Fruit fly (Drosophila melanogaster) whole organism, embryonic: ENCODE measurements around the gene Bsg.

Source experiments
- Ada2b ChIP-seq: fragments of 200-800 bp; sonication (Bioruptor generic); IDR thresholded peaks from 2 replicates; pipeline ENCODE4 v1.3.6; 2022; ENCODE audit warnings: missing biosample characterization, missing genetic modification characterization
- B-H2 ChIP-seq: fragments of 200-800 bp; sonication (Bioruptor generic); optimal IDR thresholded peaks from 2 replicates; lab custom pipeline; 2018; ENCODE audit warnings: missing biosample characterization, mild to moderate bottlenecking, missing genetic modification characterization
- BtbVII ChIP-seq: fragments of 200-800 bp; sonication (Bioruptor generic); optimal IDR thresholded peaks from 3 replicates; lab custom pipeline; 2017; ENCODE audit warnings: missing biosample characterization, mild to moderate bottlenecking, missing genetic modification characterization
- CG10654 ChIP-seq: fragments of 200-800 bp; sonication (Bioruptor generic); optimal IDR thresholded peaks from 2 replicates; lab custom pipeline; 2016; ENCODE audit warnings: missing biosample characterization, missing genetic modification characterization
- CG13424 ChIP-seq: fragments of 200-800 bp; sonication (Bioruptor generic); optimal IDR thresholded peaks from 2 replicates; lab custom pipeline; 2019; ENCODE audit warnings: missing biosample characterization, mild to moderate bottlenecking, missing genetic modification characterization, moderate library complexity
- CG14667 ChIP-seq: fragments of 200-800 bp; sonication (Bioruptor generic); IDR thresholded peaks from 2 replicates; pipeline ENCODE4 v1.3.6; 2022; ENCODE audit warnings: missing biosample characterization, missing genetic modification characterization
- CG15696 ChIP-seq: fragments of 200-800 bp; sonication (Bioruptor generic); optimal IDR thresholded peaks from 2 replicates; lab custom pipeline; 2019; ENCODE audit warnings: missing biosample characterization, mild to moderate bottlenecking, missing genetic modification characterization, moderate library complexity
- CG18599 ChIP-seq: fragments of 200-800 bp; sonication (Bioruptor generic); optimal IDR thresholded peaks from 3 replicates; lab custom pipeline; 2017; ENCODE audit warnings: missing biosample characterization, missing genetic modification characterization, mild to moderate bottlenecking, moderate library complexity, missing genetic modification reagents
- CG18764 ChIP-seq: fragments of 200-800 bp; sonication (Bioruptor generic); optimal IDR thresholded peaks from 3 replicates; lab custom pipeline; 2016; ENCODE audit warnings: missing biosample characterization, missing genetic modification characterization
- CG2116 ChIP-seq: fragments of 200-800 bp; sonication (Bioruptor generic); optimal IDR thresholded peaks from 3 replicates; lab custom pipeline; 2018; ENCODE audit warnings: missing biosample characterization, mild to moderate bottlenecking, missing genetic modification characterization
- CG2678 ChIP-seq: fragments of 200-800 bp; sonication (Bioruptor generic); optimal IDR thresholded peaks from 3 replicates; lab custom pipeline; 2019; ENCODE audit warnings: missing biosample characterization, mild to moderate bottlenecking, missing genetic modification characterization, moderate library complexity
- CG30403 ChIP-seq: fragments of 200-800 bp; sonication (Bioruptor generic); optimal IDR thresholded peaks from 3 replicates; lab custom pipeline; 2016; ENCODE audit warnings: missing biosample characterization, missing genetic modification characterization
- CG32532 ChIP-seq: fragments of 200-800 bp; sonication (Bioruptor generic); IDR thresholded peaks from 2 replicates; pipeline ENCODE4 v1.3.6; 2022; ENCODE audit warnings: missing biosample characterization, missing genetic modification characterization
- CG4282 ChIP-seq: fragments of 200-800 bp; sonication (Bioruptor generic); optimal IDR thresholded peaks from 2 replicates; lab custom pipeline; 2016; ENCODE audit warnings: missing biosample characterization, missing genetic modification characterization
- CG6689 ChIP-seq: fragments of 200-800 bp; sonication (Bioruptor generic); IDR thresholded peaks from 2 replicates; pipeline ENCODE4 v1.3.6; 2022; ENCODE audit warnings: missing biosample characterization, missing genetic modification characterization
- CG8281 ChIP-seq: fragments of 200-800 bp; sonication (Bioruptor generic); optimal IDR thresholded peaks from 2 replicates; lab custom pipeline; 2018; ENCODE audit warnings: missing biosample characterization, mild to moderate bottlenecking, missing genetic modification characterization, moderate library complexity
- CG9797 ChIP-seq: fragments of 200-800 bp; sonication (Bioruptor generic); optimal IDR thresholded peaks from 3 replicates; lab custom pipeline; 2018; ENCODE audit warnings: missing biosample characterization, mild to moderate bottlenecking, missing genetic modification characterization
- CG9817 ChIP-seq: fragments of 200-800 bp; sonication (Bioruptor generic); optimal IDR thresholded peaks from 2 replicates; lab custom pipeline; 2018; ENCODE audit warnings: missing biosample characterization, mild to moderate bottlenecking, missing genetic modification characterization, moderate library complexity
- CHES-1-like ChIP-seq: fragments of 200-800 bp; sonication (Bioruptor generic); optimal IDR thresholded peaks from 2 replicates; lab custom pipeline; 2016; ENCODE audit warnings: missing biosample characterization, missing genetic modification characterization
- Fer2 ChIP-seq: fragments of 200-800 bp; sonication (Bioruptor generic); optimal IDR thresholded peaks from 2 replicates; lab custom pipeline; 2018; ENCODE audit warnings: missing biosample characterization, mild to moderate bottlenecking, missing genetic modification characterization, moderate library complexity
- HLH3B ChIP-seq: fragments of 200-800 bp; sonication (Bioruptor generic); IDR thresholded peaks from 2 replicates; pipeline ENCODE4 v1.3.6; 2022; ENCODE audit warnings: missing biosample characterization, missing genetic modification characterization
- HmgZ ChIP-seq: fragments of 200-800 bp; sonication (Bioruptor generic); optimal IDR thresholded peaks from 2 replicates; lab custom pipeline; 2018; ENCODE audit warnings: missing biosample characterization, mild to moderate bottlenecking, missing genetic modification characterization
- Hr78 ChIP-seq, 2 experiments: fragments of 200-800 bp in 1 of 2; fragments of >200 bp in 1 of 2; sonication (Bioruptor generic) in 1 of 2; optimal IDR thresholded peaks; 2 replicates each; lab custom pipeline; 2017 to 2019; ENCODE audit warnings: missing biosample characterization in 2 of 2, missing genetic modification characterization in 2 of 2, mild to moderate bottlenecking in 1 of 2, moderate library complexity in 1 of 2
- Lpt ChIP-seq: fragments of >200 bp; optimal IDR thresholded peaks from 2 replicates; lab custom pipeline; 2018; ENCODE audit warnings: missing biosample characterization, missing genetic modification characterization
- Myb ChIP-seq: fragments of 200-800 bp; sonication (Bioruptor generic); optimal IDR thresholded peaks from 2 replicates; lab custom pipeline; 2016; ENCODE audit warnings: missing biosample characterization, missing genetic modification characterization
- NfI ChIP-seq: fragments of 200-800 bp; sonication (Bioruptor generic); optimal IDR thresholded peaks from 3 replicates; lab custom pipeline; 2018; ENCODE audit warnings: missing biosample characterization, mild to moderate bottlenecking, missing genetic modification characterization, moderate library complexity
- Ptx1 ChIP-seq: fragments of 200-800 bp; sonication (Bioruptor generic); IDR thresholded peaks from 2 replicates; pipeline ENCODE4 v1.3.6; 2022; ENCODE audit warnings: missing biosample characterization, missing genetic modification characterization
- Sry-δ ChIP-seq: fragments of 200-800 bp; sonication (Bioruptor generic); optimal IDR thresholded peaks from 2 replicates; lab custom pipeline; 2016; ENCODE audit warnings: missing biosample characterization, missing genetic modification characterization
- Stat92E ChIP-seq, 3 experiments: fragments of >200 bp in 2 of 3; fragments of 200-800 bp in 1 of 3; sonication (Bioruptor generic) in 1 of 3; optimal IDR thresholded peaks; 2 replicates each; lab custom pipeline; 2017 to 2019; ENCODE audit warnings: missing biosample characterization in 3 of 3, missing genetic modification characterization in 3 of 3, mild to moderate bottlenecking in 1 of 3, moderate library complexity in 1 of 3
- Xrp1 ChIP-seq: fragments of 200-800 bp; sonication (Bioruptor generic); IDR thresholded peaks from 2 replicates; pipeline ENCODE4 v1.3.6; 2022; ENCODE audit warnings: missing biosample characterization, missing genetic modification characterization
- YL-1 ChIP-seq: fragments of 200-800 bp; sonication (Bioruptor generic); optimal IDR thresholded peaks from 3 replicates; lab custom pipeline; 2017; ENCODE audit warnings: missing biosample characterization, mild to moderate bottlenecking, missing genetic modification characterization
- amos ChIP-seq: fragments of 200-800 bp; sonication (Bioruptor generic); IDR thresholded peaks from 2 replicates; pipeline ENCODE4 v1.3.6; 2022; ENCODE audit warnings: missing biosample characterization, missing genetic modification characterization; ENCODE audit not compliant: partially characterized antibody
- ara ChIP-seq: fragments of 200-800 bp; sonication (Bioruptor generic); IDR thresholded peaks from 2 replicates; pipeline ENCODE4 v1.3.6; 2022; ENCODE audit warnings: missing biosample characterization, missing genetic modification characterization
- bsh ChIP-seq, 2 experiments: fragments of 200-800 bp; sonication (Bioruptor generic); optimal IDR thresholded peaks; 2 replicates each; lab custom pipeline; 2017 to 2018; ENCODE audit warnings: mild to moderate bottlenecking in 2 of 2, missing biosample characterization in 2 of 2, missing genetic modification characterization in 2 of 2, moderate library complexity in 1 of 2
- ci ChIP-seq: fragments of 200-800 bp; sonication (Bioruptor generic); IDR thresholded peaks from 3 replicates; pipeline ENCODE4 v1.3.6; 2022; ENCODE audit warnings: missing biosample characterization, missing genetic modification characterization
- crp ChIP-seq, 2 experiments: fragments of 200-800 bp; sonication (Bioruptor generic); optimal IDR thresholded peaks; 2 replicates in 1 of 2; 3 replicates in 1 of 2; lab custom pipeline; 2017; ENCODE audit warnings: missing biosample characterization in 2 of 2, missing genetic modification characterization in 2 of 2, mild to moderate bottlenecking in 1 of 2, moderate library complexity in 1 of 2
- fd96Cb ChIP-seq: fragments of 200-800 bp; sonication (Bioruptor generic); optimal IDR thresholded peaks from 2 replicates; lab custom pipeline; 2018; ENCODE audit warnings: missing biosample characterization, mild to moderate bottlenecking, missing genetic modification characterization, moderate library complexity
- grn ChIP-seq: fragments of 200-800 bp; sonication (Bioruptor generic); optimal IDR thresholded peaks from 3 replicates; lab custom pipeline; 2017; ENCODE audit warnings: missing biosample characterization, missing genetic modification characterization
- hb ChIP-seq: fragments of 200-800 bp; sonication (Bioruptor generic); IDR thresholded peaks from 3 replicates; pipeline ENCODE4 v1.3.6; 2022; ENCODE audit warnings: missing biosample characterization, missing genetic modification characterization; ENCODE audit not compliant: partially characterized antibody
- jing ChIP-seq: fragments of 200-800 bp; sonication (Bioruptor generic); optimal IDR thresholded peaks from 2 replicates; lab custom pipeline; 2018; ENCODE audit warnings: missing biosample characterization, mild to moderate bottlenecking, missing genetic modification characterization
- kah ChIP-seq: fragments of 200-800 bp; sonication (Bioruptor generic); optimal IDR thresholded peaks from 2 replicates; lab custom pipeline; 2018; ENCODE audit warnings: missing biosample characterization, mild to moderate bottlenecking, missing genetic modification characterization
- lbe ChIP-seq: fragments of 200-800 bp; sonication (Bioruptor generic); optimal IDR thresholded peaks from 2 replicates; lab custom pipeline; 2016; ENCODE audit warnings: missing biosample characterization, mild to moderate bottlenecking, missing genetic modification characterization
- mam ChIP-seq: fragments of 200-800 bp; sonication (Bioruptor generic); optimal IDR thresholded peaks from 3 replicates; lab custom pipeline; 2016; ENCODE audit warnings: missing biosample characterization, missing genetic modification characterization
- row ChIP-seq: fragments of 200-800 bp; sonication (Bioruptor generic); IDR thresholded peaks from 3 replicates; pipeline ENCODE4 v1.3.6; 2022; ENCODE audit warnings: missing biosample characterization, missing genetic modification characterization
- sqz ChIP-seq: fragments of 200-800 bp; sonication (Bioruptor generic); optimal IDR thresholded peaks from 3 replicates; lab custom pipeline; 2018; ENCODE audit warnings: missing biosample characterization, mild to moderate bottlenecking, missing genetic modification characterization
- sug ChIP-seq: fragments of 200-800 bp; optimal IDR thresholded peaks from 2 replicates; lab custom pipeline; 2019; ENCODE audit warnings: missing biosample characterization, mild to moderate bottlenecking, missing genetic modification characterization, moderate library complexity
- z ChIP-seq: fragments of 200-800 bp; sonication (Bioruptor generic); IDR thresholded peaks from 3 replicates; pipeline ENCODE4 v1.3.6; 2022; ENCODE audit warnings: missing biosample characterization, missing genetic modification characterization
- zfh1 ChIP-seq: fragments of 200-800 bp; sonication (Bioruptor generic); IDR thresholded peaks from 3 replicates; pipeline ENCODE4 v1.3.6; 2022; ENCODE audit warnings: missing biosample characterization, missing genetic modification characterization

The Bsg gene

DNA sequence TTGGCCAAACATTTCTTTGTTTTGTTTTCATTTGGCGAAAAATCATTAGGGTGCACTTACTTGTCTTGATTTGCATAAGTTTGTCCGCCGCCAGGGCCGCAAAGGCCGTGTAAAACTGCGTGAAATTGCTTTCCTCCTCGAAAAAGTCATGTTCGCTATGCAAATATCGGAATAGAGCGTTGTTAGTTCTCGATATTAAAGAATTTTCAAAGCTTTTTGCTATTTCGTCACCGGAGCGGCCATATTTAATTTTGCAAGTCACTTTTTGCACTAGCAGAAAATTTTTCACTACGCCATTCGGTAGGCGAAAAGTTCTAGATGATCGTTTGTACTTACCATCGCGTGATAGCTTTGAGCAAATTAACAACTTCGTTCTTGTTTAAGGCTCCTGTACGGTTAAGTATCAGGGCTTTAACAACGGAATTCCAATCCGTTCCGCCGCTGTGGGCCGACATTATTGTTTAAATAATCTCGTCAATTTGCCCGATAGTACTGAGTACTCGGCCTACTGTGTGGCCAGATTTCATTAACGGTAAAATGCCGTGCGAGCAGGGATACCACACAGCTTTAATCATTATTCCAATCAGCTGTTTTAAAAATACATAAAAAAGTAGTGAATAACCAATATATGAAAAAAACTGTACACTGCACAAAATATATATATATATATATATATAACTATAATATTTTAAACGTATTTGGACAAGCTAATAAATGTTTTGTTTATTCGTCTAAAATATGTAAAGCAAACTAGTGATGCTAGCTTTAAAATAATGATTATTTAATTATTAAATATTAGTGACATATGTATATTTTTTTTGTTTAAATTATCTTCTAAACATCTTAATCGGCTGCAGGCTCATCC, 11.9 kb upstream of the Bsg start, which contains the start of gene poe (continued):
- TF ChIP-seq z (GFP tag; lab: Robert Waterston, UW) = no peak
- TF ChIP-seq lbe (GFP tag; lab: Kevin White, UChicago) = no peak
- peak; percentile 69 for TF ChIP-seq YL-1 (GFP tag; lab: Kevin White, UChicago)
- peak; percentile 76 for TF ChIP-seq CG32532 (GFP tag; lab: Robert Waterston, UW)
- TF ChIP-seq CHES-1-like (GFP tag; lab: Kevin White, UChicago) = peak; percentile 21
- peak; percentile 42 for TF ChIP-seq CG15696 (tag; lab: Kevin White, UChicago)
- peak; percentile 99 for TF ChIP-seq sqz (GFP tag; lab: Kevin White, UChicago)
- TF ChIP-seq fd96Cb (tag; lab: Kevin White, UChicago) = peak; percentile 57
- peak; percentile 75 for TF ChIP-seq CG9797 (GFP tag; lab: Kevin White, UChicago)
- no peak for TF ChIP-seq hb (GFP tag; lab: Robert Waterston, UW)
- peak; percentile 22 for TF ChIP-seq kah (GFP tag; lab: Kevin White, UChicago)
- TF ChIP-seq Sry-δ (GFP tag; lab: Kevin White, UChicago) = no peak
- TF ChIP-seq row = peak; percentile 83
- peak; percentile 74 for TF ChIP-seq CG6689 (GFP tag; lab: Robert Waterston, UW)
- no peak for TF ChIP-seq sug (tag; lab: Kevin White, UChicago)
- 0 out of 2 replicates have a peak, but pooled peaks have one; percentile 44 for TF ChIP-seq HLH3B (GFP tag; lab: Robert Waterston, UW)
- no peak for TF ChIP-seq mam (GFP tag; lab: Kevin White, UChicago)
- peak; percentile 24; the same call in 1 of the 2 replicates for TF ChIP-seq Ada2b
- TF ChIP-seq CG18599 = no peak
- peak in 1 of 2 experiments; percentile 35 for TF ChIP-seq bsh (GFP tag; optimal IDR thresholded peaks at IDR 0.05; lab: Kevin White, UChicago)
- no peak for TF ChIP-seq B-H2
- TF ChIP-seq ara = peak; percentile 61
- no peak for TF ChIP-seq CG13424
- no peak for TF ChIP-seq CG8281 (tag; lab: Kevin White, UChicago)
- no peak for TF ChIP-seq Fer2 (tag; lab: Kevin White, UChicago)
- peak; percentile 64 for TF ChIP-seq HmgZ
- no peak for TF ChIP-seq grn
- TF ChIP-seq Stat92E (GFP tag; optimal IDR thresholded peaks at IDR 0.05; lab: Kevin White, UChicago) = no peak
- peak; percentile 47 for TF ChIP-seq CG30403 (GFP tag; lab: Kevin White, UChicago)
- TF ChIP-seq CG4282 = no peak
- peak; percentile 80; the same call in 1 of the 2 replicates for TF ChIP-seq Xrp1 (GFP tag; lab: Robert Waterston, UW)
- no peak for TF ChIP-seq BtbVII (GFP tag; lab: Kevin White, UChicago)
- TF ChIP-seq CG2116 (GFP tag; lab: Kevin White, UChicago) = peak; percentile 44
- TF ChIP-seq Ptx1 = peak; percentile 74
- no peak for TF ChIP-seq NfI (GFP tag; lab: Kevin White, UChicago)
- peak; percentile 54 for TF ChIP-seq CG10654
- no peak for TF ChIP-seq CG9817 (tag; lab: Kevin White, UChicago)
- no peak for TF ChIP-seq CG2678 (tag; lab: Kevin White, UChicago)
- TF ChIP-seq ci (GFP tag; lab: Robert Waterston, UW) = peak; percentile 56; the same call in 1 of the 3 replicates
- TF ChIP-seq Hr78 (GFP tag; optimal IDR thresholded peaks at IDR 0.05; lab: Kevin White, UChicago) = no peak
- peak; percentile 75 to 93 for TF ChIP-seq crp (GFP tag; optimal IDR thresholded peaks at IDR 0.05; lab: Kevin White, UChicago)
- TF ChIP-seq jing (GFP tag; lab: Kevin White, UChicago) = no peak
- TF ChIP-seq Myb = peak; percentile 15
- peak; percentile 23; the same call in 1 of the 2 replicates for TF ChIP-seq amos
- no peak for TF ChIP-seq CG14667
- peak; percentile 41; the same call in 2 of the 3 replicates for TF ChIP-seq zfh1 (GFP tag; lab: Robert Waterston, UW)
- TF ChIP-seq CG18764 (GFP tag; lab: Kevin White, UChicago) = no peak
- TF ChIP-seq Lpt (GFP tag; lab: Kevin White, UChicago) = no peak
